Fruit fly (Drosophila melanogaster): ENCODE data around the gene CG17475.

CG17475 gene

DNA sequence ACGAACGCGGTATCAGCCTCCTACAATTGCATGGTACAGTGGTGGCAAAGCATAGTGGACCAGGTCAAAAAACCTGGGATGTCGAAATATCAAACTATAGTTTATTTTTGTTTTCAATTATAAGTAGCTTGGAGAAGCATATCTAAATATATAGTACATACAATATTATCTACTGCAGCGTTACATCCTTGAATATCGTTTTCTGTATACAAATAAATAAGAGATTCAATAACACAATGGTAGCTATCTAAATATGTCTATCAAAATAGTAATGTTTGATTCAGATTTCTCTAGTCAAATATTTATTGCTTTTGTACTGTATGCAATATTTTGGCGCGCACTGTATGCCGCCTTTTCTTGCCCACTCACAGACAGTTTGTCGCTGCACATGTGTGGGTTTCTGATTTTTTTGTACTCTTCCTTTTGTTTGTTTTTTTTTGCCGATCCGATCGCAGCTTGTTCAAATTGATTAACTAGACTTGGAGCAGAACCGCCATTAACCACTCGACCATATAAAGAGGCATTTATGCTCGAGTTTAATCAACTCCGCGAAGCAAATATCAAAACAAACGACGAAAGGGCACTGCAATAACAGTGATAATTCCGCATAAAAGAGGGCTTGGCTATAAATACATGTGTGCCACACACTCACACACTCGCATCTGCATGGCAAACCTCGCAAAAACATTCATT is 49.4 kb downstream of the CG17475 start (continued):
- TF ChIP-seq CG31365 (tag; optimal IDR thresholded peaks at IDR 0.05) (peak; percentile 80), vfl (GFP tag; optimal IDR thresholded peaks at IDR 0.05) (peak; percentile 90), CG7745 (tag; optimal IDR thresholded peaks at IDR 0.05) (no peak), Taf1 (GFP tag; IDR thresholded peaks at IDR 0.05) (peak; percentile 82; the same call in 1 of the 2 replicates), CG17361 (GFP tag; IDR thresholded peaks at IDR 0.05) (peak; percentile 96), sc (optimal IDR thresholded peaks at IDR 0.05) (no peak), sc (GFP tag; optimal IDR thresholded peaks at IDR 0.05) (peak; percentile 94), CG12071 (GFP tag; optimal IDR thresholded peaks at IDR 0.05) (peak; percentile 90), kni (GFP tag; optimal IDR thresholded peaks at IDR 0.05) (peak; percentile 69), CG9215 (GFP tag; IDR thresholded peaks at IDR 0.05) (peak; percentile 85), jumu (GFP tag; optimal IDR thresholded peaks at IDR 0.05) (peak; percentile 86), Atf6 (GFP tag; IDR thresholded peaks at IDR 0.05) (peak; percentile 93), CG7987 (GFP tag; optimal IDR thresholded peaks at IDR 0.05) (peak; percentile 79), bsh (GFP tag; optimal IDR thresholded peaks at IDR 0.05) (peak; percentile 96 to 97), her (GFP tag; optimal IDR thresholded peaks at IDR 0.05) (peak; percentile 78), CG18476 (GFP tag; optimal IDR thresholded peaks at IDR 0.05) (peak; percentile 94), HLH54F (GFP tag; optimal IDR thresholded peaks at IDR 0.05) (peak; percentile 86), emc (GFP tag; optimal IDR thresholded peaks at IDR 0.05) (peak; percentile 53), HmgD (GFP tag; optimal IDR thresholded peaks at IDR 0.05) (peak; percentile 9), CG1603 (tag; optimal IDR thresholded peaks at IDR 0.05) (peak; percentile 87), CG3163 (GFP tag; optimal IDR thresholded peaks at IDR 0.05) (peak; percentile 61), tio (GFP tag; optimal IDR thresholded peaks at IDR 0.05) (peak; percentile 97), Mes4 (GFP tag; optimal IDR thresholded peaks at IDR 0.05) (peak; percentile 89), chm (GFP tag; IDR thresholded peaks at IDR 0.05) (peak; percentile 87), CG1647 (GFP tag; optimal IDR thresholded peaks at IDR 0.05) (peak; percentile 73), danr (GFP tag; IDR thresholded peaks at IDR 0.05) (peak; percentile 92), CG18011 (GFP tag; optimal IDR thresholded peaks at IDR 0.05) (peak; percentile 83), ac (GFP tag; optimal IDR thresholded peaks at IDR 0.05) (peak; percentile 85), NFAT (GFP tag; IDR thresholded peaks at IDR 0.05) (peak; percentile 85), CG10959 (GFP tag; IDR thresholded peaks at IDR 0.05) (peak; percentile 77), CG3847 (GFP tag; IDR thresholded peaks at IDR 0.05) (peak; percentile 88), D (optimal IDR thresholded peaks at IDR 0.05) (no peak), D (GFP tag; optimal IDR thresholded peaks at IDR 0.05) (peak; percentile 95), knrl (GFP tag; IDR thresholded peaks at IDR 0.05; ENCODE audit: partially characterized antibody) (no peak), Fer2 (tag; optimal IDR thresholded peaks at IDR 0.05) (peak; percentile 69), cato (GFP tag; optimal IDR thresholded peaks at IDR 0.05; ENCODE audit: borderline replicate concordance) (peak; percentile 94), CG17328 (GFP tag; IDR thresholded peaks at IDR 0.05) (peak; percentile 94), CG5180 (GFP tag; optimal IDR thresholded peaks at IDR 0.05) (peak; percentile 88), B-H2 (GFP tag; optimal IDR thresholded peaks at IDR 0.05) (peak; percentile 68), CG17802 (tag; optimal IDR thresholded peaks at IDR 0.05) (peak; percentile 63), hkb (optimal IDR thresholded peaks at IDR 0.05) (no peak), hkb (GFP tag; IDR thresholded peaks at IDR 0.05) (peak; percentile 98), Atf3 (GFP tag; optimal IDR thresholded peaks at IDR 0.05) (peak; percentile 85), ems (GFP tag; optimal IDR thresholded peaks at IDR 0.05) (peak; percentile 92), CG6272 (GFP tag; IDR thresholded peaks at IDR 0.05) (peak; percentile 82), YL-1 (GFP tag; optimal IDR thresholded peaks at IDR 0.05) (peak; percentile 85), Bteb2 (GFP tag; optimal IDR thresholded peaks at IDR 0.05) (peak; percentile 91), CG2678 (tag; optimal IDR thresholded peaks at IDR 0.05) (peak; percentile 97), CG4854 (GFP tag; optimal IDR thresholded peaks at IDR 0.05) (peak; percentile 87), Dek (tag; optimal IDR thresholded peaks at IDR 0.05) (peak; percentile 92), CG7357 (GFP tag; IDR thresholded peaks at IDR 0.05) (peak; percentile 85)
